Fruit fly (Drosophila melanogaster): ENCODE data around the gene P5CS.
A peak's percentile ranks its signal among the peaks of the same experiment; 100 is the strongest.

The P5CS gene

DNA sequence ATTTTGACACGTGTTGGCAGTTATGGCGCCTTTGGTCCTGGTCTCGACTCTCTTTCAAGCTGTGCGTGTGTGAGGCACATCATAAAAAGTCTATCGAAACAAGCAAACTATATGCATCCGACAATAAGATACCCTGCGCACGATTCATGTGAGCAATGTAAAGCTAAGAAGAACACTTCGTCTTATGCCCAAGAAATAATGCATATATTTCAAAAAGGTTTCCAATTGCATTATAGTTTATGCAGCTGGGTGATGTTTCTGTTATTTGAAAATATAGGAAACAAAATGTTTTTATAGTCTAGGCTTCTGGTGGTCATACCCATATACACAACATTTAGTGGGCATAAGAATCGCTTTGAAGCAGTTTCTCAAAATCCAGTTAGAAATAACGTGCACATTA, 1.8 kb downstream of the P5CS start:
- TF ChIP-seq Myc (optimal IDR thresholded peaks at IDR 0.05) (no peak), h (GFP tag; optimal IDR thresholded peaks at IDR 0.05) (no peak), sage (GFP tag; optimal IDR thresholded peaks at IDR 0.05) (no peak), Vsx2 (GFP tag; optimal IDR thresholded peaks at IDR 0.05; ENCODE audit: partially characterized antibody) (no peak), OdsH (GFP tag; optimal IDR thresholded peaks at IDR 0.05) (no peak), Dif (GFP tag; optimal IDR thresholded peaks at IDR 0.05; ENCODE audit: partially characterized antibody) (no peak), Hnf4 (GFP tag; optimal IDR thresholded peaks at IDR 0.05) (no peak), br (GFP tag; optimal IDR thresholded peaks at IDR 0.05) (no peak), GATAd (GFP tag; optimal IDR thresholded peaks at IDR 0.05) (no peak), Hr78 (GFP tag; optimal IDR thresholded peaks at IDR 0.05) (no peak), lola (GFP tag; optimal IDR thresholded peaks at IDR 0.05) (no peak), CrebA (GFP tag; optimal IDR thresholded peaks at IDR 0.05; ENCODE audit: borderline replicate concordance) (no peak), HLH106 (tag; optimal IDR thresholded peaks at IDR 0.05) (no peak), CG32264 (GFP tag; optimal IDR thresholded peaks at IDR 0.05) (no peak), Dfd (GFP tag; optimal IDR thresholded peaks at IDR 0.05) (no peak), ey (GFP tag; optimal IDR thresholded peaks at IDR 0.05) (no peak), Jra (GFP tag; optimal IDR thresholded peaks at IDR 0.05) (no peak)

dm6 chr3L:21979789-21980188, 8.0 kb downstream of the P5CS start:
- no peak for TF ChIP-seq Rel (GFP tag; optimal IDR thresholded peaks at IDR 0.05)
- peak; percentile 61 for TF ChIP-seq Rel (tag; optimal IDR thresholded peaks at IDR 0.05)
- no peak for TF ChIP-seq N (GFP tag; optimal IDR thresholded peaks at IDR 0.05)

- TF ChIP-seq usp (GFP tag; optimal IDR thresholded peaks at IDR 0.05) (no peak), Jra (GFP tag; optimal IDR thresholded peaks at IDR 0.05) (no peak), ey (GFP tag; optimal IDR thresholded peaks at IDR 0.05) (no peak), br (GFP tag; optimal IDR thresholded peaks at IDR 0.05) (no peak), dsf (GFP tag; optimal IDR thresholded peaks at IDR 0.05; ENCODE audit: borderline replicate concordance) (no peak), HLH106 (tag; optimal IDR thresholded peaks at IDR 0.05) (no peak), sage (GFP tag; optimal IDR thresholded peaks at IDR 0.05) (no peak), Mio (GFP tag; optimal IDR thresholded peaks at IDR 0.05) (no peak), Sp1 (GFP tag; optimal IDR thresholded peaks at IDR 0.05) (no peak), h (GFP tag; optimal IDR thresholded peaks at IDR 0.05) (no peak), dmrt93B (GFP tag; optimal IDR thresholded peaks at IDR 0.05) (no peak)
Observed at dm6 chr3L:21984910-21985309, 13.1 kb downstream of the P5CS start, which contains the start of gene Act79B. TSS of gene Act79B (plus strand) at chr3L:21985210.

DNA sequence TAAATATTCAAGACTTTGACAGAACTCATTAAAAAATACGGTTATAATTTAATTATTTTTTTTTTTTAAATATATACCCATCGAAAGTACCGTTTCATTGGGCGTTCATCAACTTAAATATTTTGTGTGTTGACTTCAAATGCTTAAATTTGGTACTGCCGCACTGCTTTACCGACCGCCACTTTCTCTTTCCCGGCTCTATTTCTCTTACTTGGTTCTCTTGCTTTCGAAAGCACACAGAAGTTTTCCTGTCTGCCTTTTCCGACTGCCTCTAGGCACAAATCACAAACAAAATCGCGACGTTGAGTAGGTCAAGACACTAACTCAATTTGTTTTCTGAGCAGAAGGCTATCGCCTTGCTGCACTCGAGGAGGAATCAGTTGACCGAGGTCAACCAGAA, 22.2 kb downstream of the P5CS start:
- TF ChIP-seq Myc (optimal IDR thresholded peaks at IDR 0.05) = no peak
- TF ChIP-seq fru (GFP tag; optimal IDR thresholded peaks at IDR 0.05) = no peak
- TF ChIP-seq Dif (GFP tag; optimal IDR thresholded peaks at IDR 0.05; ENCODE audit: partially characterized antibody) = no peak
- TF ChIP-seq psq (GFP tag; optimal IDR thresholded peaks at IDR 0.05) = no peak
- TF ChIP-seq CrebA (GFP tag; optimal IDR thresholded peaks at IDR 0.05; ENCODE audit: borderline replicate concordance) = no peak
- no peak for TF ChIP-seq N (GFP tag; optimal IDR thresholded peaks at IDR 0.05)
- no peak for TF ChIP-seq pan (optimal IDR thresholded peaks at IDR 0.05)
- no peak for TF ChIP-seq rgr (GFP tag; optimal IDR thresholded peaks at IDR 0.05)
- TF ChIP-seq foxo (GFP tag; optimal IDR thresholded peaks at IDR 0.05) = no peak
- TF ChIP-seq Vsx2 (GFP tag; optimal IDR thresholded peaks at IDR 0.05; ENCODE audit: partially characterized antibody) = no peak
- TF ChIP-seq CG9705 (GFP tag; optimal IDR thresholded peaks at IDR 0.05) = no peak
- TF ChIP-seq Abd-B (GFP tag; optimal IDR thresholded peaks at IDR 0.05) = no peak
- TF ChIP-seq Sp1 (GFP tag; optimal IDR thresholded peaks at IDR 0.05) = no peak
- TF ChIP-seq lola (GFP tag; optimal IDR thresholded peaks at IDR 0.05) = no peak
- no peak for TF ChIP-seq tai (GFP tag; optimal IDR thresholded peaks at IDR 0.05)

DNA sequence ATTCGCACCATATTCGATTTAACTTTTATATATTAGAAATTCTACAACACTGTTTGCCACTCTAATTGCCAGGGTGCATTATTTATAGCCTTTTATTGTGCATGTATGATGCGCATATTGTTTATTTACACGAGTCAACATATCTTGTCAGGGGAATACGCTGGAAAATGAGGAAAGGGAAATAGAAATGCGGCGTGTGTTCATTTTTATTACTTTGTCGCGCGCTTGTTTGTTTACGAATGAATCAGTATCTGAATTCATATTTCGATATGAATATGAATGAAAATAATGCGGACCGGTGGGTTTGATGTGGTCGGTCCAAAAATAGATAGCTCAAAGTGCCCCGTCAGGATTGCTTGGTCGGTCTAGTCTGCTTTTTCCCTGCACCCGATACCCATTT, 34.3 kb downstream of the P5CS start:
- TF ChIP-seq dsf (GFP tag; optimal IDR thresholded peaks at IDR 0.05; ENCODE audit: borderline replicate concordance) (no peak), dl (GFP tag; optimal IDR thresholded peaks at IDR 0.05; ENCODE audit: insufficient read depth in 1 of 2, partially characterized antibody in 2 of 2) (no peak), psq (GFP tag; optimal IDR thresholded peaks at IDR 0.05) (no peak), Hnf4 (GFP tag; optimal IDR thresholded peaks at IDR 0.05) (no peak), rgr (GFP tag; optimal IDR thresholded peaks at IDR 0.05) (no peak), Sp1 (GFP tag; optimal IDR thresholded peaks at IDR 0.05) (no peak), ey (GFP tag; optimal IDR thresholded peaks at IDR 0.05) (no peak), Dif (GFP tag; optimal IDR thresholded peaks at IDR 0.05; ENCODE audit: partially characterized antibody) (no peak), pan (optimal IDR thresholded peaks at IDR 0.05) (no peak), Hr78 (GFP tag; optimal IDR thresholded peaks at IDR 0.05) (no peak), Myc (optimal IDR thresholded peaks at IDR 0.05) (no peak)
